Fruit fly (Drosophila melanogaster) whole organism, pupa: ENCODE data around the gene beat-Vb.

Source experiments
- CG10348 ChIP-seq: fragments of 200-800 bp; sonication (Bioruptor generic); IDR thresholded peaks from 2 replicates; pipeline ENCODE4 v1.3.6; 2022; ENCODE audit warnings: missing biosample characterization, missing genetic modification characterization
- CG12605 ChIP-seq: fragments of 200-800 bp; sonication (Bioruptor generic); IDR thresholded peaks from 2 replicates; pipeline ENCODE4 v1.3.6; 2022; ENCODE audit warnings: missing biosample characterization, missing genetic modification characterization
- CG13204 ChIP-seq: fragments of 200-800 bp; sonication (Bioruptor generic); optimal IDR thresholded peaks from 2 replicates; lab custom pipeline; 2018; ENCODE audit warnings: missing biosample characterization, mild to moderate bottlenecking, missing genetic modification characterization, moderate library complexity
- CG14655 ChIP-seq: fragments of 200-800 bp; sonication (Bioruptor generic); optimal IDR thresholded peaks from 3 replicates; lab custom pipeline; 2017; ENCODE audit warnings: mild to moderate bottlenecking, missing biosample characterization, missing genetic modification reagents, missing genetic modification characterization
- CG32121 ChIP-seq: fragments of 200-800 bp; sonication (Bioruptor generic); IDR thresholded peaks from 2 replicates; pipeline ENCODE4 v1.3.6; 2022; ENCODE audit warnings: missing biosample characterization, missing genetic modification characterization
- CG34367 ChIP-seq: fragments of 200-800 bp; sonication (Bioruptor generic); optimal IDR thresholded peaks from 2 replicates; lab custom pipeline; 2018; ENCODE audit warnings: missing biosample characterization, mild to moderate bottlenecking, missing genetic modification characterization
- CG9948 ChIP-seq: fragments of 200-800 bp; sonication (Bioruptor generic); optimal IDR thresholded peaks from 2 replicates; lab custom pipeline; 2018; ENCODE audit warnings: missing biosample characterization, mild to moderate bottlenecking, missing genetic modification characterization, moderate library complexity
- EcR ChIP-seq: fragments of 200-800 bp; sonication (Bioruptor generic); optimal IDR thresholded peaks from 3 replicates; lab custom pipeline; 2019; ENCODE audit warnings: missing biosample characterization, missing genetic modification characterization, mild to moderate bottlenecking, moderate library complexity, missing genetic modification reagents
- Ets98B ChIP-seq: fragments of 200-800 bp; sonication (Bioruptor generic); IDR thresholded peaks from 2 replicates; pipeline ENCODE4 v1.3.6; 2022; ENCODE audit warnings: missing biosample characterization, missing genetic modification characterization
- fd96Ca ChIP-seq: fragments of 200-800 bp; sonication (Bioruptor generic); IDR thresholded peaks from 3 replicates; pipeline ENCODE4 v1.3.6; 2022; ENCODE audit warnings: missing biosample characterization, missing genetic modification characterization
- gl ChIP-seq: fragments of 200-800 bp; sonication (Bioruptor generic); optimal IDR thresholded peaks from 2 replicates; lab custom pipeline; 2018; ENCODE audit warnings: missing biosample characterization, mild to moderate bottlenecking, missing genetic modification characterization

dm6 chr3R:12964043-12964442 is 48.2 kb downstream of the beat-Vb start:
- no peak for TF ChIP-seq CG14655 (GFP tag; lab: Kevin White, UChicago)
- no peak for TF ChIP-seq CG32121 (GFP tag; lab: Robert Waterston, UW)
- TF ChIP-seq CG34367 (tag; lab: Kevin White, UChicago) = no peak
- no peak for TF ChIP-seq Ets98B
- TF ChIP-seq CG13204 = no peak
- no peak for TF ChIP-seq gl
- no peak for TF ChIP-seq CG12605 (GFP tag; lab: Robert Waterston, UW)
- TF ChIP-seq fd96Ca = no peak
- no peak for TF ChIP-seq EcR (GFP tag; lab: Kevin White, UChicago)
- no peak for TF ChIP-seq CG9948 (tag; lab: Kevin White, UChicago)
- no peak for TF ChIP-seq CG10348 (GFP tag; lab: Robert Waterston, UW)
